Fruit fly (Drosophila melanogaster): ENCODE measurements around the gene Rev1.

Gene Rev1

DNA sequence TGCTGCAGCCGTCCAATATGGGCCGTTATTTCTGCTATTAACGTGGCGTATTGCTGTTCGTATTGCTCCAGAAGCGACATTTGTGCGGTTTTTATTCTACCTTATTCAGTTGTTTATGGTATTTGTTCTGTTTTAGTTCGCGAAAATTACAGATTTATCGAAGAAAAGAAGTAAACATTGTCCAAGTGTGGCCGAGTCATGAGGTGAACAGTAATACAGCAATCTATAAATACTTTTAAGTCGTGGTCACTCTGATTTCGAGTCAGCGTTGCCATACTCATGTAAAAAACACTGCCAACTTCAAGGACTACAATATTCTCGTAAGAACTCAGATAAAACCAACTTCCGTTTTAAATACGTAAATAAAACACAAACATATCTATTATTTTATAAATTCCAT, 38.5 kb downstream of the Rev1 start, which contains the start of gene Vti1a (continued):
- TF ChIP-seq Eip74EF (GFP tag; optimal IDR thresholded peaks at IDR 0.05), result no peak
- no peak for TF ChIP-seq CG3726 (GFP tag; IDR thresholded peaks at IDR 0.05)
- TF ChIP-seq sens (GFP tag), result no peak
- 0 out of 2 replicates have a peak, but pooled peaks have one; percentile 11 for TF ChIP-seq ato (GFP tag; IDR thresholded peaks at IDR 0.05; ENCODE audit: partially characterized antibody)
- no peak for TF ChIP-seq Blimp-1 (GFP tag; optimal IDR thresholded peaks at IDR 0.05)
- TF ChIP-seq hkb (optimal IDR thresholded peaks at IDR 0.05), result no peak
- no peak for TF ChIP-seq hkb (GFP tag; IDR thresholded peaks at IDR 0.05)
- no peak for TF ChIP-seq Mrtf (GFP tag; IDR thresholded peaks at IDR 0.05)
- no peak for TF ChIP-seq vfl (GFP tag; optimal IDR thresholded peaks at IDR 0.05)
- TF ChIP-seq gro (GFP tag; optimal IDR thresholded peaks at IDR 0.05), result no peak
- no peak for TF ChIP-seq cwo (GFP tag; optimal IDR thresholded peaks at IDR 0.05)
- TF ChIP-seq Hmr (GFP tag; optimal IDR thresholded peaks at IDR 0.05), result peak; percentile 27
- TF ChIP-seq CG8478 (optimal IDR thresholded peaks at IDR 0.05), result no peak
- no peak for TF ChIP-seq CG12236 (GFP tag; optimal IDR thresholded peaks at IDR 0.05)
- TF ChIP-seq zfh1 (GFP tag; IDR thresholded peaks at IDR 0.05), result no peak
- no peak for TF ChIP-seq zf30C (GFP tag; optimal IDR thresholded peaks at IDR 0.05)
- no peak for TF ChIP-seq Dfd (GFP tag; optimal IDR thresholded peaks at IDR 0.05)
- TF ChIP-seq chif (GFP tag; optimal IDR thresholded peaks at IDR 0.05), result no peak
- no peak for TF ChIP-seq croc (GFP tag; conservative IDR thresholded peaks at IDR 0.05)
- peak; percentile 45 for TF ChIP-seq nmo (GFP tag; optimal IDR thresholded peaks at IDR 0.05)
- no peak for TF ChIP-seq prd (optimal IDR thresholded peaks at IDR 0.05)
- TF ChIP-seq prd (GFP tag; IDR thresholded peaks at IDR 0.05), result no peak
- no peak for TF ChIP-seq D19B (GFP tag; optimal IDR thresholded peaks at IDR 0.05)
- TF ChIP-seq CG14014 (GFP tag; IDR thresholded peaks at IDR 0.05), result no peak
- TF ChIP-seq CG2199 (GFP tag; IDR thresholded peaks at IDR 0.05), result no peak
- TF ChIP-seq gfzf (GFP tag; optimal IDR thresholded peaks at IDR 0.05), result peak; percentile 90
- no peak for TF ChIP-seq Meics (GFP tag; optimal IDR thresholded peaks at IDR 0.05)
- TF ChIP-seq CG14050 (GFP tag; IDR thresholded peaks at IDR 0.05), result no peak
- TF ChIP-seq BtbVII (GFP tag; optimal IDR thresholded peaks at IDR 0.05), result no peak
- TF ChIP-seq nau (GFP tag; optimal IDR thresholded peaks at IDR 0.05), result no peak
- no peak for TF ChIP-seq CG13775 (GFP tag; optimal IDR thresholded peaks at IDR 0.05)
- no peak for TF ChIP-seq pnt (GFP tag; optimal IDR thresholded peaks at IDR 0.05)
- peak; percentile 40; the same call in 1 of the 3 replicates for TF ChIP-seq Doc3 (GFP tag; IDR thresholded peaks at IDR 0.05; ENCODE audit: partially characterized antibody)
- peak; percentile 32 for TF ChIP-seq grn (GFP tag; optimal IDR thresholded peaks at IDR 0.05)
- TF ChIP-seq Ptx1 (GFP tag; IDR thresholded peaks at IDR 0.05), result no peak
- no peak for TF ChIP-seq CG10366 (GFP tag; IDR thresholded peaks at IDR 0.05)
- no peak for TF ChIP-seq klu (GFP tag; IDR thresholded peaks at IDR 0.05)
- TF ChIP-seq pan (optimal IDR thresholded peaks at IDR 0.05), result no peak
- TF ChIP-seq pan (GFP tag; optimal IDR thresholded peaks at IDR 0.05 in 1 of 2, IDR thresholded peaks at IDR 0.05 in 1 of 2), result no peak
- TF ChIP-seq CG15696 (tag; optimal IDR thresholded peaks at IDR 0.05), result no peak
- TF ChIP-seq CG15601 (tag; optimal IDR thresholded peaks at IDR 0.05), result peak; percentile 44
- TF ChIP-seq tup (GFP tag; optimal IDR thresholded peaks at IDR 0.05), result no peak
- no peak for TF ChIP-seq crc (GFP tag; optimal IDR thresholded peaks at IDR 0.05)
- TF ChIP-seq CG4404 (GFP tag; IDR thresholded peaks at IDR 0.05), result no peak
- TF ChIP-seq eve (GFP tag; optimal IDR thresholded peaks at IDR 0.05), result no peak
- no peak for TF ChIP-seq CG43689 (GFP tag; IDR thresholded peaks at IDR 0.05)
- TF ChIP-seq MBD-R2 (GFP tag; IDR thresholded peaks at IDR 0.05), result peak; percentile 82
- no peak for TF ChIP-seq gem (tag; optimal IDR thresholded peaks at IDR 0.05)
- no peak for TF ChIP-seq mam (GFP tag; optimal IDR thresholded peaks at IDR 0.05)
- peak; percentile 86 for TF ChIP-seq CG13894 (tag; optimal IDR thresholded peaks at IDR 0.05)
- no peak for TF ChIP-seq CG12942 (GFP tag; optimal IDR thresholded peaks at IDR 0.05)
- TF ChIP-seq CG17568 (GFP tag; optimal IDR thresholded peaks at IDR 0.05), result no peak
- TF ChIP-seq CG6689 (GFP tag; IDR thresholded peaks at IDR 0.05), result no peak
